Fruit fly (Drosophila melanogaster): ENCODE data around the gene Sac1.

DNA sequence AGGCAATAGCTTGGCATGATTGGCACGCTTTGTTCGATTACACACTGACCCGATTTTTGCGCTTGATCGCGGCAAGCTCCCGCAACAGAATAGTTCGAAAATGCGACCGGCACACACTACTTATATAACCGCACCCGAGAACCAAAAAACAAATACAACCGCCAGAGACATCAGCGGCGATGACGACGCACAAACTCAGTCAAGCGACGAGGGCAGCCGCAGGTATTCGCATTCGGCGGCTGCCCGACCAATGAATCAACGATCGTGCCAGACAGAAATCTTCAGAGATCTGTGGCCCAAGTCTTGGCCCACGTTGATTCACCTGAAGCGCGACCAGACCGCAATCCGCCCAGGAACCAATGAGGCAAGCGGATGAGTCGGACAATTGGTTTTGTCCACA lies 9.4 kb upstream of the Sac1 start, which contains the start of gene CG9192:
- TF ChIP-seq Myc (optimal IDR thresholded peaks at IDR 0.05) (no peak), psq (optimal IDR thresholded peaks at IDR 0.05) (no peak), Sin3A (optimal IDR thresholded peaks at IDR 0.05) (no peak)

Data from Kc167 (cell line).